Worm (Caenorhabditis elegans) whole organism, L3 larva: ENCODE measurements around the gene F21H7.5.

ENCODE experiments used
- ZK546.5 ChIP-seq: sonication (generic microtip); optimal IDR thresholded peaks from 2 replicates; lab custom pipeline; 2017; ENCODE audit warnings: missing biosample characterization, missing genetic modification characterization
- ceh-16 ChIP-seq: sonication (generic microtip); optimal IDR thresholded peaks from 2 replicates; lab custom pipeline; 2017; ENCODE audit warnings: missing biosample characterization, missing genetic modification characterization
- ceh-28 ChIP-seq: fragments of 150-350 bp; optimal IDR thresholded peaks from 2 replicates; lab custom pipeline; 2014; ENCODE audit warnings: missing biosample characterization, missing genetic modification reagents, missing genetic modification characterization
- ceh-82 ChIP-seq: fragments of 150-350 bp; optimal IDR thresholded peaks from 2 replicates; lab custom pipeline; 2014; ENCODE audit warnings: missing biosample characterization, missing genetic modification characterization
- egl-27 ChIP-seq: sonication (generic microtip); optimal IDR thresholded peaks from 4 replicates; lab custom pipeline; 2017; ENCODE audit warnings: missing biosample characterization, missing genetic modification reagents, missing genetic modification characterization
- egl-5 ChIP-seq: fragments of 150-350 bp; optimal IDR thresholded peaks from 2 replicates; lab custom pipeline; 2017; ENCODE audit warnings: missing biosample characterization, missing genetic modification reagents, missing genetic modification characterization, inconsistent platforms
- elt-1 ChIP-seq: fragments of 150-350 bp; optimal IDR thresholded peaks from 2 replicates; lab custom pipeline; 2014; ENCODE audit warnings: missing biosample characterization, missing genetic modification characterization
- elt-2 ChIP-seq: sonication (generic microtip); optimal IDR thresholded peaks from 2 replicates; lab custom pipeline; 2016; ENCODE audit warnings: missing genetic modification reagents, mild to moderate bottlenecking, missing genetic modification characterization, missing compliant biosample characterization
- elt-3 ChIP-seq, 3 experiments: fragments of 150-350 bp in 1 of 3; sonication (generic microtip) in 2 of 3; optimal IDR thresholded peaks; 2 replicates in 2 of 3; 4 replicates in 1 of 3; lab custom pipeline; 2014 to 2017; ENCODE audit warnings: missing biosample characterization in 3 of 3, missing genetic modification characterization in 3 of 3
- fkh-2 ChIP-seq: fragments of 150-350 bp; optimal IDR thresholded peaks from 2 replicates; lab custom pipeline; 2014; ENCODE audit warnings: missing biosample characterization, missing genetic modification reagents, missing genetic modification characterization
- fos-1 ChIP-seq: fragments of 150-350 bp; optimal IDR thresholded peaks from 2 replicates; lab custom pipeline; 2014; ENCODE audit warnings: missing biosample characterization, missing genetic modification characterization
- hmg-11 ChIP-seq: sonication (generic microtip); optimal IDR thresholded peaks from 2 replicates; lab custom pipeline; 2016; ENCODE audit warnings: missing genetic modification characterization, missing compliant biosample characterization
- jun-1 ChIP-seq: fragments of 150-350 bp; optimal IDR thresholded peaks from 2 replicates; lab custom pipeline; 2014; ENCODE audit warnings: missing biosample characterization, missing genetic modification reagents, missing genetic modification characterization
- lin-15B ChIP-seq: fragments of 150-350 bp; optimal IDR thresholded peaks from 2 replicates; lab custom pipeline; 2014; ENCODE audit warnings: missing biosample characterization, missing genetic modification characterization
- lin-39 ChIP-seq: fragments of 150-350 bp; optimal IDR thresholded peaks from 2 replicates; lab custom pipeline; 2018; ENCODE audit warnings: missing biosample characterization, missing genetic modification reagents, missing genetic modification characterization
- lsy-12 ChIP-seq: sonication (generic microtip); optimal IDR thresholded peaks from 2 replicates; lab custom pipeline; 2016; ENCODE audit warnings: mild to moderate bottlenecking, missing genetic modification characterization, missing compliant biosample characterization
- mdl-1 ChIP-seq: fragments of 150-350 bp; optimal IDR thresholded peaks from 2 replicates; lab custom pipeline; 2014; ENCODE audit warnings: missing biosample characterization, missing genetic modification characterization
- mml-1 ChIP-seq: fragments of 150-350 bp; sonication (generic microtip); optimal IDR thresholded peaks from 3 replicates; lab custom pipeline; 2014; ENCODE audit warnings: missing biosample characterization, missing genetic modification characterization
- nfya-1 ChIP-seq: sonication (generic microtip); optimal IDR thresholded peaks from 2 replicates; lab custom pipeline; 2017; ENCODE audit warnings: missing genetic modification characterization, mild to moderate bottlenecking, missing compliant biosample characterization, antibody characterized with exemption, moderate library complexity; ENCODE audit not compliant: insufficient read depth
- nhr-11 ChIP-seq: fragments of 150-350 bp; optimal IDR thresholded peaks from 2 replicates; lab custom pipeline; 2014; ENCODE audit warnings: missing biosample characterization, missing genetic modification characterization
- nhr-12 ChIP-seq: fragments of 150-350 bp; optimal IDR thresholded peaks from 2 replicates; lab custom pipeline; 2014; ENCODE audit warnings: missing biosample characterization, missing genetic modification characterization
- nhr-23 ChIP-seq: fragments of 150-350 bp; optimal IDR thresholded peaks from 2 replicates; lab custom pipeline; 2014; ENCODE audit warnings: missing biosample characterization, missing genetic modification reagents, missing genetic modification characterization
- nhr-237 ChIP-seq: fragments of 150-350 bp; optimal IDR thresholded peaks from 2 replicates; lab custom pipeline; 2014; ENCODE audit warnings: missing biosample characterization, missing genetic modification characterization
- nhr-25 ChIP-seq: sonication (generic microtip); optimal IDR thresholded peaks from 2 replicates; lab custom pipeline; 2017; ENCODE audit warnings: missing biosample characterization, missing genetic modification characterization
- nhr-28 ChIP-seq: fragments of 150-350 bp; optimal IDR thresholded peaks from 2 replicates; lab custom pipeline; 2014; ENCODE audit warnings: missing biosample characterization, missing genetic modification characterization
- nhr-76 ChIP-seq: fragments of 150-350 bp; sonication (generic microtip); optimal IDR thresholded peaks from 5 replicates; lab custom pipeline; 2014; ENCODE audit warnings: missing biosample characterization, missing genetic modification characterization
- nhr-77 ChIP-seq: fragments of 150-350 bp; optimal IDR thresholded peaks from 2 replicates; lab custom pipeline; 2014; ENCODE audit warnings: missing biosample characterization, missing genetic modification characterization
- pha-4 ChIP-seq: fragments of 150-350 bp; optimal IDR thresholded peaks from 2 replicates; lab custom pipeline; 2014; ENCODE audit warnings: missing biosample characterization, missing genetic modification reagents, missing genetic modification characterization
- pqm-1 ChIP-seq: fragments of 150-350 bp; optimal IDR thresholded peaks from 2 replicates; lab custom pipeline; 2017; ENCODE audit warnings: missing biosample characterization, missing genetic modification characterization, inconsistent platforms
- tbx-2 ChIP-seq: sonication (generic microtip); optimal IDR thresholded peaks from 2 replicates; lab custom pipeline; 2016; ENCODE audit warnings: mild to moderate bottlenecking, missing genetic modification characterization, missing compliant biosample characterization
- unc-39 ChIP-seq: sonication (generic microtip); optimal IDR thresholded peaks from 4 replicates; lab custom pipeline; 2017; ENCODE audit warnings: missing biosample characterization, missing genetic modification characterization
- unc-62 ChIP-seq: fragments of 150-350 bp; sonication (generic microtip); optimal IDR thresholded peaks from 4 replicates; lab custom pipeline; 2014; ENCODE audit warnings: missing biosample characterization, missing genetic modification reagents, missing genetic modification characterization
- ztf-11 ChIP-seq: fragments of 150-350 bp; optimal IDR thresholded peaks from 2 replicates; lab custom pipeline; 2014; ENCODE audit warnings: missing biosample characterization, missing genetic modification characterization
- ztf-4 ChIP-seq: fragments of 150-350 bp; optimal IDR thresholded peaks from 2 replicates; lab custom pipeline; 2014; ENCODE audit warnings: missing biosample characterization, missing genetic modification characterization

The F21H7.5 gene

ce11 chrV:16269556-16269955 lies 32.2 kb downstream of the F21H7.5 start, which contains the start of the genes fbxa-2 and T13F3.8:
Gene fbxa-2, minus strand, starts transcription at chrV:16269656.
Gene T13F3.8, plus strand, starts transcription at chrV:16269800.
- TF ChIP-seq lsy-12 (tag; lab: Kevin White, UChicago) (no peak), pha-4 (tag; lab: Kevin White, UChicago) (peak; percentile 38), fkh-2 (tag; lab: Kevin White, UChicago) (no peak)

ce11 chrV:16271121-16271520 lies 33.8 kb downstream of the F21H7.5 start, which contains the start of gene T13F3.6:
Gene T13F3.6, minus strand, starts transcription at chrV:16271221.
- TF ChIP-seq egl-5 (tag; lab: Kevin White, UChicago) (no peak), elt-1 (tag; lab: Kevin White, UChicago) (no peak), nhr-77 (tag; lab: Kevin White, UChicago) (no peak), ztf-11 (tag; lab: Kevin White, UChicago) (no peak), tbx-2 (tag; lab: Kevin White, UChicago) (no peak), fkh-2 (tag; lab: Kevin White, UChicago) (no peak), pha-4 (tag; lab: Kevin White, UChicago) (no peak), unc-62 (GFP tag; lab: Kevin White, UChicago) (no peak), fos-1 (no peak), unc-39 (tag; lab: Kevin White, UChicago) (no peak), lin-39 (no peak), nhr-23 (no peak), elt-3 (tag; optimal IDR thresholded peaks at IDR 0.05; lab: Kevin White, UChicago) (no peak), egl-27 (tag; lab: Kevin White, UChicago) (no peak)

ce11 chrV:16275347-16275746 lies 38.0 kb downstream of the F21H7.5 start, which contains the start of gene pacl-1:
Gene pacl-1, minus strand, starts transcription at chrV:16275447.
- TF ChIP-seq pqm-1 (tag; lab: Kevin White, UChicago) (no peak), ceh-28 (tag; lab: Kevin White, UChicago) (no peak), nhr-12 (tag; lab: Kevin White, UChicago) (no peak), nfya-1 (tag; lab: Kevin White, UChicago) (no peak), lin-15B (tag; lab: Kevin White, UChicago) (no peak), nhr-28 (tag; lab: Kevin White, UChicago) (no peak), fos-1 (no peak), nhr-237 (tag; lab: Kevin White, UChicago) (no peak), lsy-12 (tag; lab: Kevin White, UChicago) (no peak), mdl-1 (tag; lab: Kevin White, UChicago) (no peak), ZK546.5 (tag; lab: Kevin White, UChicago) (no peak), mml-1 (tag; lab: Kevin White, UChicago) (no peak), nhr-25 (tag; lab: Kevin White, UChicago) (no peak), nhr-76 (tag; lab: Kevin White, UChicago) (no peak), ceh-82 (tag; lab: Kevin White, UChicago) (no peak)

DNA sequence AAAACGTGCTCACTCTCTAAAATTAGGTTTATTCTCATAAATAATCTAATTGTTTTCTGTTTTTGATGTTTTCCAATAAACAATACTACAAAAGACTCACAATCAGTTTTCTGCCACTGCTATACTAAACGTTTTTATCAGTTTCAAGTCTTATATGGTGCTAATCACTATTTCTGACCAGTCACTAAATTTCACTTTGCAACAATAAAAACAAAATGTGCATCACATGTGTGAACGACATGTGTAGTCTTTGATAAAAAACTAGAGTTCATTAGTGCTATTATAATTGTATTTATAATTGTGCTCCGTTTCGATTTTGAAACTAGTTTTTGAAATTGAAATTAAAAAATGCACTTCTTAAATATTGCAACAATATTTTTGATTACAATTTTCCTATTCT lies 40.6 kb downstream of the F21H7.5 start, which contains the start of gene cyp-37B1:
Gene cyp-37B1 (plus strand): TSS at position 199 of the 400 bp plus-strand sequence.
- TF ChIP-seq egl-5 (tag; lab: Kevin White, UChicago) (no peak), elt-2 (tag; lab: Kevin White, UChicago) (peak; percentile 93), ceh-16 (tag; lab: Kevin White, UChicago) (no peak), nhr-76 (tag; lab: Kevin White, UChicago) (no peak), nhr-237 (tag; lab: Kevin White, UChicago) (no peak), nhr-12 (tag; lab: Kevin White, UChicago) (no peak), hmg-11 (tag; lab: Kevin White, UChicago) (no peak), ztf-4 (tag; lab: Kevin White, UChicago) (no peak), ceh-28 (tag; lab: Kevin White, UChicago) (no peak), fos-1 (no peak), pha-4 (tag; lab: Kevin White, UChicago) (peak; percentile 73), pqm-1 (tag; lab: Kevin White, UChicago) (peak; percentile 97), egl-27 (tag; lab: Kevin White, UChicago) (no peak), nhr-28 (tag; lab: Kevin White, UChicago) (no peak), nhr-11 (no peak), lsy-12 (tag; lab: Kevin White, UChicago) (no peak), jun-1 (tag; lab: Kevin White, UChicago) (peak; percentile 10)
